Worm (Caenorhabditis elegans) whole organism, L4/young adult: ENCODE results near the gene rme-4.

Experiments used
- W03F9.2 ChIP-seq: fragments of 150-350 bp; optimal IDR thresholded peaks from 2 replicates; lab custom pipeline; 2014; ENCODE audit warnings: missing biosample characterization, missing genetic modification characterization
- dao-5 ChIP-seq: sonication (generic microtip); optimal IDR thresholded peaks from 2 replicates; lab custom pipeline; 2016; ENCODE audit warnings: missing genotype, missing genetic modification characterization, moderate library complexity, missing compliant biosample characterization

ce11 chrX:10340044-10340443, 39.6 kb downstream of the rme-4 start:
- TF ChIP-seq W03F9.2 (tag; lab: Kevin White, UChicago) (no peak), dao-5 (tag; lab: Kevin White, UChicago) (no peak)
